Fruit fly (Drosophila melanogaster): ENCODE data around the gene Lcp65Af.
A peak's percentile ranks its signal among the peaks of the same experiment; 100 is the strongest.

The Lcp65Af gene

dm6 chr3L:6140771-6141472 lies 4.3 kb upstream of the Lcp65Af start:
- peak; percentile 0 for TF ChIP-seq unpg (GFP tag; optimal IDR thresholded peaks at IDR 0.05)
- no peak for TF ChIP-seq Bdp1 (GFP tag; optimal IDR thresholded peaks at IDR 0.05)
- TF ChIP-seq kay (GFP tag; optimal IDR thresholded peaks at IDR 0.05) = no peak
- TF ChIP-seq Ets97D (GFP tag; optimal IDR thresholded peaks at IDR 0.05) = no peak
- peak; percentile 7 for TF ChIP-seq Ets65A (GFP tag)
- no peak for TF ChIP-seq CG6813 (GFP tag; optimal IDR thresholded peaks at IDR 0.05)
- peak; percentile 26; the same call in 1 of the 2 replicates for TF ChIP-seq Ptx1 (GFP tag; IDR thresholded peaks at IDR 0.05)
- TF ChIP-seq tgo (GFP tag; IDR thresholded peaks at IDR 0.05) = peak; percentile 14; the same call in 1 of the 3 replicates
- TF ChIP-seq CG7556 (GFP tag; optimal IDR thresholded peaks at IDR 0.05) = peak; percentile 10
- no peak for TF ChIP-seq CG8478 (optimal IDR thresholded peaks at IDR 0.05)
- peak; percentile 18 for TF ChIP-seq dmrt99B (tag; optimal IDR thresholded peaks at IDR 0.05)
- TF ChIP-seq wor (GFP tag; IDR thresholded peaks at IDR 0.05) = no peak
- TF ChIP-seq schlank (tag; optimal IDR thresholded peaks at IDR 0.05) = no peak
- TF ChIP-seq CG30431 (GFP tag; optimal IDR thresholded peaks at IDR 0.05) = no peak
- TF ChIP-seq CG9215 (GFP tag; IDR thresholded peaks at IDR 0.05) = no peak
- TF ChIP-seq slbo (GFP tag; IDR thresholded peaks at IDR 0.05) = 0 out of 2 replicates have a peak, but pooled peaks have one; percentile 10
- TF ChIP-seq gem (tag; optimal IDR thresholded peaks at IDR 0.05) = peak; percentile 52
- no peak for TF ChIP-seq ttk (GFP tag; IDR thresholded peaks at IDR 0.05)
- TF ChIP-seq CrebB (tag; optimal IDR thresholded peaks at IDR 0.05) = no peak
- no peak for TF ChIP-seq Elba2 (GFP tag; optimal IDR thresholded peaks at IDR 0.05)
- TF ChIP-seq odd (GFP tag; optimal IDR thresholded peaks at IDR 0.05) = no peak
- peak; percentile 8 for TF ChIP-seq Med (GFP tag)
- TF ChIP-seq CG12769 (tag; optimal IDR thresholded peaks at IDR 0.05) = peak; percentile 17
- no peak for TF ChIP-seq bcd (GFP tag; optimal IDR thresholded peaks at IDR 0.05)
- TF ChIP-seq CG2678 (tag; optimal IDR thresholded peaks at IDR 0.05) = peak; percentile 21
- TF ChIP-seq Hr51 (GFP tag; optimal IDR thresholded peaks at IDR 0.05) = peak in 1 of 2 experiments; percentile 47
- no peak for TF ChIP-seq Doc3 (GFP tag; IDR thresholded peaks at IDR 0.05; ENCODE audit: partially characterized antibody)
- TF ChIP-seq chn (GFP tag; optimal IDR thresholded peaks at IDR 0.05) = no peak
- no peak for TF ChIP-seq CG11560 (tag; IDR thresholded peaks at IDR 0.05)
- no peak for TF ChIP-seq Dfd (GFP tag; optimal IDR thresholded peaks at IDR 0.05)
- no peak for TF ChIP-seq Bteb2 (GFP tag; optimal IDR thresholded peaks at IDR 0.05)
- TF ChIP-seq Oli (tag; optimal IDR thresholded peaks at IDR 0.05) = peak; percentile 33
- no peak for TF ChIP-seq CG18599 (GFP tag; optimal IDR thresholded peaks at IDR 0.05)
- no peak for TF ChIP-seq hbn (GFP tag; IDR thresholded peaks at IDR 0.05; ENCODE audit: partially characterized antibody)
- no peak for TF ChIP-seq E2f1 (GFP tag; IDR thresholded peaks at IDR 0.05)
- peak; percentile 33 for TF ChIP-seq CG7839 (tag; optimal IDR thresholded peaks at IDR 0.05)
- peak; percentile 82; the same call in 2 of the 4 replicates for TF ChIP-seq chinmo (GFP tag; IDR thresholded peaks at IDR 0.05; ENCODE audit: partially characterized antibody)
- TF ChIP-seq row (GFP tag; IDR thresholded peaks at IDR 0.05) = 0 out of 3 replicates have a peak, but pooled peaks have one; percentile 22
- no peak for TF ChIP-seq CG13424 (tag; optimal IDR thresholded peaks at IDR 0.05)
- TF ChIP-seq CG30403 (GFP tag; optimal IDR thresholded peaks at IDR 0.05) = peak; percentile 2
- no peak for TF ChIP-seq Rx (GFP tag; IDR thresholded peaks at IDR 0.05)
- no peak for TF ChIP-seq CG4404 (GFP tag; IDR thresholded peaks at IDR 0.05)
- no peak for TF ChIP-seq fd64A (GFP tag; optimal IDR thresholded peaks at IDR 0.05)
- peak; percentile 27 for TF ChIP-seq CG11504 (tag; optimal IDR thresholded peaks at IDR 0.05)
- TF ChIP-seq CG11695 (GFP tag; IDR thresholded peaks at IDR 0.05) = 0 out of 3 replicates have a peak, but pooled peaks have one; percentile 17
- 0 out of 3 replicates have a peak, but pooled peaks have one; percentile 10 for TF ChIP-seq otp (GFP tag; IDR thresholded peaks at IDR 0.05)
- no peak for TF ChIP-seq Oaz (GFP tag; IDR thresholded peaks at IDR 0.05)
- TF ChIP-seq onecut (GFP tag; IDR thresholded peaks at IDR 0.05) = no peak
- TF ChIP-seq dan (GFP tag; IDR thresholded peaks at IDR 0.05) = no peak
- peak; percentile 20 for TF ChIP-seq grau (tag; optimal IDR thresholded peaks at IDR 0.05)

Data from whole organism, embryonic.